Worm (Caenorhabditis elegans) whole organism, late embryonic: Measurements from ENCODE around the gene rbm-17.
A peak's percentile ranks its signal among the peaks of the same experiment; 100 is the strongest.

Experiments
- C08G9.2 ChIP-seq: sonication (generic microtip); optimal IDR thresholded peaks from 2 replicates; lab custom pipeline; 2016; ENCODE audit warnings: mild to moderate bottlenecking, missing genetic modification characterization, moderate library complexity, missing compliant biosample characterization
- Y22D7AL.16 ChIP-seq: sonication (generic microtip); optimal IDR thresholded peaks from 2 replicates; lab custom pipeline; 2016; ENCODE audit warnings: missing genetic modification characterization, missing compliant biosample characterization
- ahr-1 ChIP-seq: sonication (generic microtip); optimal IDR thresholded peaks from 2 replicates; lab custom pipeline; 2016; ENCODE audit warnings: missing genetic modification characterization, missing compliant biosample characterization
- ama-1 ChIP-seq: fragments of 150-350 bp; optimal IDR thresholded peaks from 2 replicates; lab custom pipeline; 2014
- ceh-14 ChIP-seq: sonication (generic microtip); optimal IDR thresholded peaks from 2 replicates; lab custom pipeline; 2016; ENCODE audit warnings: missing genotype, missing genetic modification characterization, missing compliant biosample characterization
- ceh-18 ChIP-seq: sonication (generic microtip); optimal IDR thresholded peaks from 2 replicates; lab custom pipeline; 2016; ENCODE audit warnings: missing genetic modification characterization, missing compliant biosample characterization
- ceh-2 ChIP-seq: sonication (generic microtip); optimal IDR thresholded peaks from 2 replicates; lab custom pipeline; 2016; ENCODE audit warnings: missing genotype, missing genetic modification characterization, missing compliant biosample characterization
- ceh-31 ChIP-seq: sonication (generic microtip); optimal IDR thresholded peaks from 2 replicates; lab custom pipeline; 2016; ENCODE audit warnings: missing genetic modification characterization, missing compliant biosample characterization
- ceh-34 ChIP-seq: sonication (generic microtip); optimal IDR thresholded peaks from 2 replicates; lab custom pipeline; 2016; ENCODE audit warnings: mild to moderate bottlenecking, missing genetic modification characterization, missing compliant biosample characterization
- che-1 ChIP-seq: sonication (generic microtip); optimal IDR thresholded peaks from 2 replicates; lab custom pipeline; 2016; ENCODE audit warnings: mild to moderate bottlenecking, missing genetic modification characterization, missing compliant biosample characterization
- dmd-4 ChIP-seq: sonication (generic microtip); optimal IDR thresholded peaks from 2 replicates; lab custom pipeline; 2016; ENCODE audit warnings: borderline replicate concordance, missing genetic modification characterization, missing compliant biosample characterization
- dve-1 ChIP-seq: sonication (generic microtip); optimal IDR thresholded peaks from 2 replicates; lab custom pipeline; 2017; ENCODE audit warnings: antibody characterized with exemption, mild to moderate bottlenecking, missing genetic modification characterization, missing compliant biosample characterization
- elt-2 ChIP-seq: sonication (generic microtip); optimal IDR thresholded peaks from 2 replicates; lab custom pipeline; 2016; ENCODE audit warnings: missing genetic modification reagents, missing genetic modification characterization, missing compliant biosample characterization
- ets-4 ChIP-seq: sonication (generic microtip); optimal IDR thresholded peaks from 2 replicates; lab custom pipeline; 2016; ENCODE audit warnings: missing genetic modification characterization, missing compliant biosample characterization
- fkh-6 ChIP-seq: sonication (generic microtip); optimal IDR thresholded peaks from 2 replicates; lab custom pipeline; 2016; ENCODE audit warnings: missing genetic modification characterization, missing compliant biosample characterization
- hlh-30 ChIP-seq: sonication (generic microtip); optimal IDR thresholded peaks from 2 replicates; lab custom pipeline; 2017; ENCODE audit warnings: antibody characterized with exemption, missing genetic modification characterization, missing compliant biosample characterization; ENCODE audit not compliant: insufficient read depth
- lim-6 ChIP-seq: sonication (generic microtip); optimal IDR thresholded peaks from 2 replicates; lab custom pipeline; 2016; ENCODE audit warnings: missing genetic modification characterization, missing compliant biosample characterization
- mec-3 ChIP-seq: sonication (generic microtip); optimal IDR thresholded peaks from 2 replicates; lab custom pipeline; 2016; ENCODE audit warnings: borderline replicate concordance, missing genetic modification characterization, missing compliant biosample characterization
- nhr-11 ChIP-seq: fragments of 150-350 bp; optimal IDR thresholded peaks from 2 replicates; lab custom pipeline; 2014; ENCODE audit warnings: missing biosample characterization, missing genetic modification characterization
- nhr-232 ChIP-seq: sonication (generic microtip); optimal IDR thresholded peaks from 2 replicates; lab custom pipeline; 2016; ENCODE audit warnings: missing genetic modification characterization, missing compliant biosample characterization
- pag-3 ChIP-seq: sonication (generic microtip); optimal IDR thresholded peaks from 2 replicates; lab custom pipeline; 2016; ENCODE audit warnings: missing compliant biosample characterization, missing genetic modification characterization, borderline replicate concordance
- pat-9 ChIP-seq: fragments of 200-800 bp; sonication (Bioruptor generic); optimal IDR thresholded peaks from 2 replicates; lab custom pipeline; 2018; ENCODE audit warnings: mild to moderate bottlenecking, missing genetic modification characterization, moderate library complexity, missing compliant biosample characterization
- pax-1 ChIP-seq: fragments of 150-350 bp; optimal IDR thresholded peaks from 2 replicates; lab custom pipeline; 2014; ENCODE audit warnings: missing biosample characterization, missing genetic modification characterization
- pha-4 ChIP-seq: fragments of 150-350 bp; optimal IDR thresholded peaks from 2 replicates; lab custom pipeline; 2018; ENCODE audit warnings: missing biosample characterization, missing genetic modification reagents, missing genetic modification characterization
- sdc-2 ChIP-seq: sonication (generic microtip); optimal IDR thresholded peaks from 2 replicates; lab custom pipeline; 2016; ENCODE audit warnings: missing genotype, missing genetic modification characterization, missing compliant biosample characterization
- tbx-2 ChIP-seq: sonication (generic microtip); optimal IDR thresholded peaks from 2 replicates; lab custom pipeline; 2016; ENCODE audit warnings: missing genetic modification characterization, missing compliant biosample characterization
- tbx-7 ChIP-seq: sonication (generic microtip); optimal IDR thresholded peaks from 2 replicates; lab custom pipeline; 2016; ENCODE audit warnings: missing genotype, missing genetic modification characterization, missing compliant biosample characterization

The rbm-17 gene

DNA sequence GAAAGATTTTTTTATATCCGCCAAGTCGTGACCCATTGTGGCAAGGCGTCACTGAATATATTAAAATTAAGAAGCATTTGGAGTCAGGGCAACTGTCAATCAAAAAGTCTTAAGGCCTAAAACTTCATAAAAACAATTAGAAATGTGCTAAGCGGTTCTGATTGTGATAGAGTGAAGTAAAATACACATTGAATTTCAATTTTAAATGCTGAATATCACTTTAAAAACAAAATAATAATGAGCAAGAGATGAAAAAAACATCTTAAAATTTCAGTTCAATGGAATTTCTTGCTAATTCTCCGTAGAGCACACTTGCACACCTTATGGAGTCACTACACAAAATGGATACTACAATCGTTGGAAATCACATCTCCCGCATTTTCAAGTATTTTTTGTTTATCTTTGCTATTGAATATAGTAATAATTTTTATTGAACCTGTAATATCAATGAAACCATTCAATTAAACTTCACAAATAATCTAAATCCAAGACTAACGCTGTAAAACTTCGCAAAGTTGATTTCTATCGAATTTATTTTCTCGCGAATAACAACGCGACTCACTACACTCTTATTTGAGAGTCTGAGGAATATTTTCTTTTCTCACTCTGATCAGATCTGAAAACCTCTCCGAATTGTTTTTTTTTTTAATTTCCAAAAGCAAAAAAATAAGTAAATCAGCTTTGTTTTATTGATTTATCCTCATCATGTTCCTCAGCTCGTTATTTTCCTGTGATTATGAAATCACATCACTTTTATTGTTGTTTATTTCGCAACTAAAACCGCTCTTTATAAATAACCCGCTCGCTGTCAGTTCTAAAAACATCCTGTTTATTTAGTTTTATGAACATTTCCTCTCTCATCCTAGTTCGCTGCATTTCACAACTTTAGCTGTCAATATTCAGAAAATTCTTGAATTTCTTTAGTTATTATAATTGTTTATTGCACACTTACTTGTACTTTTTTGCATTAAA lies 2.4 kb upstream of the rbm-17 start, which contains the start of gene mars-1 (continued):
- peak; percentile 54 for TF ChIP-seq lim-6 (tag; lab: Kevin White, UChicago)
- TF ChIP-seq, all 69 proteins: peak for 26

DNA sequence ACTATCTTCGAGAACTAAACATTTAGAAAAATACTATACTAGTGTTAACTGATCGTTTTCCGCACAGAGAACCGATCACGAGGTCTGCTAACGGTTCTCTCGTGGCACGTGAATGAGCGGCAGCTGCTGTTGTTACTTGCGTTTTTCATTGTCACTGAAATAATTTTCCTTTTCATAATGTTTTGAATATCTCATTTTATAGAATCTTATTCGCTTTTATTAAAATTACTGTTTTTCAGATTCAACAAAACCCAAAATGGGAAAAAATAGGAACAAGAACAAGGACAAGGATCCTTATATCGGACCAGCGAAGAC lies 1.8 kb upstream of the rbm-17 start, which contains the start of gene F58B3.6:
F58B3.6 (plus strand) TSS at position 240 of the 315 bp plus-strand sequence.
- TF ChIP-seq hlh-30: peak; percentile 67
- no peak for TF ChIP-seq ceh-34
- TF ChIP-seq, all 69 proteins: peak for 1

DNA sequence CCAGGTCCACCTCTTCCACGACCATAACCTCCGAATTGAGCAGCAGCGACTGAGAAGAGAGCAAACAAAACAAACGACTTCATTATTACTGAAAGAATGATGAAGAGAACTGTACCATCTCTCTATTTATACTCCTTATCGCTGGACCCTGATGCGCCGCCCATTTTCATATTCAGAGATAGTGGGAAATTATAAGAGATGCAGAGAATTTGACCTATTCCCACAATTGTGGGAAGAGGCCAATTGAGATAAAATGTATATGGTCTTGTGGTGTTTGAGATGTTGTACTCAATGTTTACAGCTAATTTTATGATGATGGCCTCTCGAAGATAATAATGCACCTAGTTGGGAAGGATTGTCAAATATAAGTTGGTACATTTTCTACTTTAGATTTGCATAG lies 2.8 kb downstream of the rbm-17 start, which contains the start of gene ttr-50:
ttr-50 (minus strand) TSS at position 101 of the 400 bp plus-strand sequence.
- TF ChIP-seq nhr-11 (tag; lab: Kevin White, UChicago) (no peak), ceh-14 (tag; lab: Kevin White, UChicago) (no peak), elt-2 (peak; percentile 71)
- TF ChIP-seq, all 69 proteins: peak for 1

DNA sequence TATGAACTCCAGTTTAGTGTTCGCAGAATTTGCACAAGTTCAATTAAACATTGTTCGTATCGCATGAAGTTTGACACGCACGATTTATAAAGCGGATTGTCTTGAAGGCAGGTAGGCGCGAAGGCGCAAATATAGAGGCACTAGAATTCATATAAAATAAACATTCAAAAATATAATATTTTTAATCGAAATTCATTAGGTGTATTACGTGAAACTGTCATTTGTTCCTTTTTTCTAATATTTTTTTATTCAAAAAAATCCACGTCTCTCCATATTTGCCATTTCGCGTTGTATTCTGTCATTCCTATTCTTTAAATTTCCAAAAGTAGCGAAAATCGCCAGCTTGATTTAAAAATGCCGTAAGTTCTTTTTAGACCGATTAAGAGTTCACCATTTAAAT lies 3.7 kb downstream of the rbm-17 start, which contains the start of gene ZK809.1:
ZK809.1 (plus strand) TSS at position 301 of the 400 bp plus-strand sequence.
- TF ChIP-seq lim-6 (tag; lab: Kevin White, UChicago) (no peak), fkh-6 (tag; lab: Kevin White, UChicago) (no peak), C08G9.2 (no peak), pax-1 (tag; lab: Kevin White, UChicago) (no peak)

DNA sequence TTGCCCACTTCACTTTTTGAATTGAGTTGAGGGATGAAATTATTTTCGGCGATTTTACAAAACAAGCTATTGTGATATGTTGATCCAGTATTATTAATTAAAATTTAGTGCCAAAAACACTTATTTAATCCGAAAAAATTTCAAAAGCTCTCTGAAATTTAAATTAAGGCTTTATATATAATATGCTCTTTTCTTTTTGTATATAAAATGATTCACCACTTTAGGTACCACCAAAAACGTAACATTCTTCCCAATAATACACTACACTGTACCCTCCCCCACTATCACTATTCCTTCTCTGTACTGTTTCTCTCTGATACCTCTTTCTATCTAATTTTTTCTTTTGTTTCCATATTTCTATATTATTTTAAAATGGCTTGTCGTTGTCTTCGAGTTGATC lies 5.7 kb downstream of the rbm-17 start, which contains the start of gene prx-2:
prx-2 (plus strand) TSS at position 301 of the 400 bp plus-strand sequence.
- TF ChIP-seq ceh-18 (tag; lab: Kevin White, UChicago): no peak
- no peak for TF ChIP-seq ceh-2 (tag; lab: Kevin White, UChicago)
- no peak for TF ChIP-seq dve-1 (tag; lab: Kevin White, UChicago)
- no peak for TF ChIP-seq ets-4 (tag; lab: Kevin White, UChicago)
- no peak for TF ChIP-seq che-1 (tag; lab: Kevin White, UChicago)
- TF ChIP-seq ceh-14 (tag; lab: Kevin White, UChicago): no peak
- no peak for TF ChIP-seq ahr-1 (tag; lab: Kevin White, UChicago)
- TF ChIP-seq, all 69 proteins: peak for 0

DNA sequence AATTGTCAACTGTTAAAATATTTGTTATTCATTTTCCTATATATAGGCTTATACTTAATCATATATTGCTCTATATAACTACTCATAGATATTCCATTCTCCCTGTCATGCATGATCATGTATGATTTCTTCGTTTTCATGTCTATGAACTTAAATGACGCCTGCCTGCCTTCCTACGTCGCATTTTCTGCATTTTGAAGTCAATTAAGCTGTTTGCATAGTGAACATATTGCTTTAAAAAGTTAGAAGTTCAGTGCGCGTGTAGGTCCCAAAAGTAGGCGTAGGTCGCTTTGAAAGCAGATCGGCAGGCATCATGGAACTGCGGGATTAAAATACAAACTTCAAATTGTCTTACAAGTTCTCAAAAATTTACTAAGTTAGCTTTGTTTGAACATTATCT lies 6.6 kb downstream of the rbm-17 start:
- TF ChIP-seq sdc-2 (tag; lab: Kevin White, UChicago) (no peak), nhr-232 (no peak)

DNA sequence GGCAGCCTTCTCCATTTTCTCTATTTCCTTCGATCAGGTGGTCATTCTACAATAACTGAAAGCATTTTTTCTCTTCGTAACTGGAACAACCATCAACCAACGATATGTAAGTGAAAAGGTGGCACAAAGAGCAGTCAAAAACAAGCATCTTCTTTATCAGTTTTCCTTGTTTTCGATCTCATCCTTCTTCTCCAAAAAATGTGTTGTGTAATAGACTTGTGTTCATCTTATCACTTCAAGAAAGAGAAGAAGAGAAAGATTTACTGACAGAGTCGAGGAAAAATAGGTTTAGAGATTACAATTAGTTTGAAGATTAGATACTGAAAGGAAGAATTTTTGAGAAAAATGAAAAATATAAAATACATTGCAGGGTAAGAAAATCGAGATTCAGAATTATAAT lies 7.2 kb downstream of the rbm-17 start:
- no peak for TF ChIP-seq ceh-31 (tag; lab: Kevin White, UChicago)
- TF ChIP-seq tbx-2 (tag; lab: Kevin White, UChicago): no peak
- TF ChIP-seq elt-2: peak; percentile 17
- no peak for TF ChIP-seq ama-1
- no peak for TF ChIP-seq che-1 (tag; lab: Kevin White, UChicago)
- no peak for TF ChIP-seq pha-4 (tag; lab: Kevin White, UChicago)
- TF ChIP-seq dmd-4 (tag; lab: Kevin White, UChicago): no peak
- no peak for TF ChIP-seq ets-4 (tag; lab: Kevin White, UChicago)

DNA sequence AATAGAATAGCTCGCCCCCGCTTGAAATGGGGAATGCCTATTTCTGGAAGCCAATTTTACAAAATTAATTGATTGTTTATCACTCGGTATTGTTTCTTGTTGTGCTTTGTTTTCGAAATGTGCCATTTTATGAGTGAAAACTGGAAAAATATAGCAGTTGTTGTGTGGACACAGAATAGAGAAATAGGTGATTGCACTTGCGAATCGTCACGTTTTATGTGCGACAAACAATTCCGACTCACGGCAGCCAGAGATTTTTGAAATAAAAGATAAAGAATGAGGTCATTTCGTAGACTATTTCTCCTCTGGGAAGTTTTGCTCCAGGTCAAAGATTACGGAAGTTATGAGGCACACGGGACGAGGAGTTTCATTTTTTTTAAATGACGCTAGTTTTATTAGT lies 8.8 kb downstream of the rbm-17 start:
- TF ChIP-seq Y22D7AL.16 (tag; lab: Kevin White, UChicago) (no peak), mec-3 (tag; lab: Kevin White, UChicago) (no peak), pat-9 (tag; lab: Kevin White, UChicago) (no peak), ahr-1 (tag; lab: Kevin White, UChicago) (no peak), ceh-34 (no peak), tbx-7 (tag; lab: Kevin White, UChicago) (no peak), pag-3 (no peak), ets-4 (tag; lab: Kevin White, UChicago) (no peak)
